Worm (Caenorhabditis elegans) whole organism, L3 larva: ENCODE data around the gene dsh-1.
A peak's percentile ranks its signal among the peaks of the same experiment; 100 is the strongest.

Source experiments
- R02D3.7 ChIP-seq: fragments of 150-350 bp; optimal IDR thresholded peaks from 2 replicates; lab custom pipeline; 2014; ENCODE audit warnings: missing biosample characterization, missing genetic modification characterization
- aly-2 ChIP-seq: fragments of 150-350 bp; optimal IDR thresholded peaks from 2 replicates; lab custom pipeline; 2014; ENCODE audit warnings: missing biosample characterization, missing genetic modification characterization
- ama-1 ChIP-seq: fragments of 150-350 bp; optimal IDR thresholded peaks from 2 replicates; lab custom pipeline; 2018
- ceh-16 ChIP-seq: sonication (generic microtip); optimal IDR thresholded peaks from 2 replicates; lab custom pipeline; 2017; ENCODE audit warnings: missing biosample characterization, missing genetic modification characterization
- ceh-28 ChIP-seq: fragments of 150-350 bp; optimal IDR thresholded peaks from 2 replicates; lab custom pipeline; 2014; ENCODE audit warnings: missing biosample characterization, missing genetic modification reagents, missing genetic modification characterization
- ceh-9 ChIP-seq: sonication (generic microtip); optimal IDR thresholded peaks from 2 replicates; lab custom pipeline; 2018; ENCODE audit warnings: missing biosample characterization, missing genetic modification characterization
- egl-5 ChIP-seq: fragments of 150-350 bp; optimal IDR thresholded peaks from 2 replicates; lab custom pipeline; 2017; ENCODE audit warnings: missing biosample characterization, missing genetic modification reagents, missing genetic modification characterization, inconsistent platforms
- elt-1 ChIP-seq: fragments of 150-350 bp; optimal IDR thresholded peaks from 2 replicates; lab custom pipeline; 2014; ENCODE audit warnings: missing biosample characterization, missing genetic modification characterization
- elt-3 ChIP-seq, 3 experiments: fragments of 150-350 bp in 1 of 3; sonication (generic microtip) in 2 of 3; optimal IDR thresholded peaks; 2 replicates in 2 of 3; 4 replicates in 1 of 3; lab custom pipeline; 2014 to 2017; ENCODE audit warnings: missing biosample characterization in 3 of 3, missing genetic modification characterization in 3 of 3
- eor-1 ChIP-seq, 2 experiments: fragments of 150-350 bp; optimal IDR thresholded peaks; 2 replicates each; lab custom pipeline; 2014 to 2018; ENCODE audit warnings: missing biosample characterization in 2 of 2, missing genetic modification characterization in 2 of 2
- fos-1 ChIP-seq: fragments of 150-350 bp; optimal IDR thresholded peaks from 2 replicates; lab custom pipeline; 2014; ENCODE audit warnings: missing biosample characterization, missing genetic modification characterization
- hmg-11 ChIP-seq: sonication (generic microtip); optimal IDR thresholded peaks from 2 replicates; lab custom pipeline; 2016; ENCODE audit warnings: missing genetic modification characterization, missing compliant biosample characterization
- jun-1 ChIP-seq: fragments of 150-350 bp; optimal IDR thresholded peaks from 2 replicates; lab custom pipeline; 2014; ENCODE audit warnings: missing biosample characterization, missing genetic modification reagents, missing genetic modification characterization
- lin-39 ChIP-seq: fragments of 150-350 bp; optimal IDR thresholded peaks from 2 replicates; lab custom pipeline; 2018; ENCODE audit warnings: missing biosample characterization, missing genetic modification reagents, missing genetic modification characterization
- lsy-12 ChIP-seq: sonication (generic microtip); optimal IDR thresholded peaks from 2 replicates; lab custom pipeline; 2016; ENCODE audit warnings: mild to moderate bottlenecking, missing genetic modification characterization, missing compliant biosample characterization
- mdl-1 ChIP-seq: fragments of 150-350 bp; optimal IDR thresholded peaks from 2 replicates; lab custom pipeline; 2014; ENCODE audit warnings: missing biosample characterization, missing genetic modification characterization
- mml-1 ChIP-seq: fragments of 150-350 bp; sonication (generic microtip); optimal IDR thresholded peaks from 3 replicates; lab custom pipeline; 2014; ENCODE audit warnings: missing biosample characterization, missing genetic modification characterization
- nfya-1 ChIP-seq: sonication (generic microtip); optimal IDR thresholded peaks from 2 replicates; lab custom pipeline; 2017; ENCODE audit warnings: missing genetic modification characterization, mild to moderate bottlenecking, missing compliant biosample characterization, antibody characterized with exemption, moderate library complexity; ENCODE audit not compliant: insufficient read depth
- nhr-11 ChIP-seq: fragments of 150-350 bp; optimal IDR thresholded peaks from 2 replicates; lab custom pipeline; 2014; ENCODE audit warnings: missing biosample characterization, missing genetic modification characterization
- nhr-12 ChIP-seq: fragments of 150-350 bp; optimal IDR thresholded peaks from 2 replicates; lab custom pipeline; 2014; ENCODE audit warnings: missing biosample characterization, missing genetic modification characterization
- nhr-23 ChIP-seq: fragments of 150-350 bp; optimal IDR thresholded peaks from 2 replicates; lab custom pipeline; 2014; ENCODE audit warnings: missing biosample characterization, missing genetic modification reagents, missing genetic modification characterization
- nhr-237 ChIP-seq: fragments of 150-350 bp; optimal IDR thresholded peaks from 2 replicates; lab custom pipeline; 2014; ENCODE audit warnings: missing biosample characterization, missing genetic modification characterization
- nhr-28 ChIP-seq: fragments of 150-350 bp; optimal IDR thresholded peaks from 2 replicates; lab custom pipeline; 2014; ENCODE audit warnings: missing biosample characterization, missing genetic modification characterization
- nhr-43 ChIP-seq: sonication (generic microtip); optimal IDR thresholded peaks from 2 replicates; lab custom pipeline; 2016; ENCODE audit warnings: mild to moderate bottlenecking, missing genetic modification characterization, missing compliant biosample characterization; ENCODE audit not compliant: poor library complexity, severe bottlenecking
- nhr-76 ChIP-seq: fragments of 150-350 bp; sonication (generic microtip); optimal IDR thresholded peaks from 5 replicates; lab custom pipeline; 2014; ENCODE audit warnings: missing biosample characterization, missing genetic modification characterization
- nhr-77 ChIP-seq: fragments of 150-350 bp; optimal IDR thresholded peaks from 2 replicates; lab custom pipeline; 2014; ENCODE audit warnings: missing biosample characterization, missing genetic modification characterization
- pha-4 ChIP-seq: fragments of 150-350 bp; optimal IDR thresholded peaks from 2 replicates; lab custom pipeline; 2014; ENCODE audit warnings: missing biosample characterization, missing genetic modification reagents, missing genetic modification characterization
- sea-2 ChIP-seq: fragments of 150-350 bp; sonication (generic microtip); optimal IDR thresholded peaks from 4 replicates; lab custom pipeline; 2014; ENCODE audit warnings: missing biosample characterization, missing genetic modification reagents, missing genetic modification characterization
- snpc-4 ChIP-seq: fragments of 150-350 bp; optimal IDR thresholded peaks from 2 replicates; lab custom pipeline; 2014; ENCODE audit warnings: missing biosample characterization, missing genetic modification characterization
- tbx-2 ChIP-seq: sonication (generic microtip); optimal IDR thresholded peaks from 2 replicates; lab custom pipeline; 2016; ENCODE audit warnings: mild to moderate bottlenecking, missing genetic modification characterization, missing compliant biosample characterization
- unc-39 ChIP-seq: sonication (generic microtip); optimal IDR thresholded peaks from 4 replicates; lab custom pipeline; 2017; ENCODE audit warnings: missing biosample characterization, missing genetic modification characterization
- unc-62 ChIP-seq: fragments of 150-350 bp; sonication (generic microtip); optimal IDR thresholded peaks from 4 replicates; lab custom pipeline; 2014; ENCODE audit warnings: missing biosample characterization, missing genetic modification reagents, missing genetic modification characterization

dsh-1 gene

ce11 chrII:5222830-5223229 is 2.4 kb downstream of the dsh-1 start:
- TF ChIP-seq nfya-1 (tag; lab: Kevin White, UChicago) (peak; percentile 36), ceh-16 (no peak), eor-1 (tag; optimal IDR thresholded peaks at IDR 0.05; lab: Kevin White, UChicago) (no peak), egl-5 (tag; lab: Kevin White, UChicago) (peak; percentile 88), fos-1 (tag; lab: Kevin White, UChicago) (no peak), elt-3 (tag; optimal IDR thresholded peaks at IDR 0.05; lab: Kevin White, UChicago) (no peak), nhr-28 (no peak)

- TF ChIP-seq R02D3.7 = no peak
- peak; percentile 91 for TF ChIP-seq egl-5 (tag; lab: Kevin White, UChicago)
- no peak for TF ChIP-seq sea-2 (GFP tag; lab: Kevin White, UChicago)
- TF ChIP-seq nhr-77 (tag; lab: Kevin White, UChicago) = no peak
- no peak for TF ChIP-seq unc-62 (GFP tag; lab: Kevin White, UChicago)
- no peak for TF ChIP-seq unc-39
- TF ChIP-seq pha-4 (tag; lab: Kevin White, UChicago) = no peak
Measured at ce11 chrII:5220648-5221047, 4.5 kb downstream of the dsh-1 start.

ce11 chrII:5218349-5218748 is 6.8 kb downstream of the dsh-1 start:
- TF ChIP-seq elt-1 (peak; percentile 6), lin-39 (tag; lab: Kevin White, UChicago) (peak; percentile 63), snpc-4 (no peak)

DNA sequence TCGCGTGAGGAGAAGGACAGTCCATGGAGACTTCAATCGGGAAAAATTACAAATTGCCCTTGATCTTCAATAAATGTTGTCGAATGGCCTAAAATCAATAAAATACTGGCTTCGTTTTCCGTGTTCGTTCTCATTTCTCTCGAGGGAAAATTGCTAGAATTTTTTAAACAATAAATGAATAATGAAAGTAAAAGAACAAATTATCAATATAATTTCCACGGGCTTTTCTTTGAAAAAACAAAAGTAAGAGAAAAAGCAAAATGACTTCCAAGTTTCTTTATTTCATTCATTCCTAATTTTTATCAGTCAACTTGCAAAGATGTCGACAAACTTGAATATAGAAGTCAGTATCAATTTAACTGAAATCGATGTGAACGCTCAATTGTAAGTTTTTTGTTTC is 12.5 kb downstream of the dsh-1 start, which contains the start of gene C34F11.1:
C34F11.1 (plus strand) TSS at position 301 of the 400 bp plus-strand sequence.
- no peak for TF ChIP-seq ama-1 (lab: Kevin White, UChicago)
- TF ChIP-seq hmg-11 (tag; lab: Kevin White, UChicago) = no peak
- TF ChIP-seq lin-39 (tag; lab: Kevin White, UChicago) = no peak
- TF ChIP-seq mml-1 (tag; lab: Kevin White, UChicago) = no peak
- no peak for TF ChIP-seq unc-62 (GFP tag; lab: Kevin White, UChicago)
- no peak for TF ChIP-seq nfya-1 (tag; lab: Kevin White, UChicago)
- no peak for TF ChIP-seq nhr-11 (tag; lab: Kevin White, UChicago)
- TF ChIP-seq nhr-76 (tag; lab: Kevin White, UChicago) = no peak
- TF ChIP-seq elt-3 (tag; optimal IDR thresholded peaks at IDR 0.05; lab: Kevin White, UChicago) = no peak
- TF ChIP-seq aly-2 = no peak
- no peak for TF ChIP-seq nhr-43 (tag; lab: Kevin White, UChicago)
- TF ChIP-seq mdl-1 (tag; lab: Kevin White, UChicago) = no peak
- no peak for TF ChIP-seq ceh-9 (tag; lab: Kevin White, UChicago)
- no peak for TF ChIP-seq pha-4 (tag; lab: Kevin White, UChicago)
- no peak for TF ChIP-seq tbx-2
- no peak for TF ChIP-seq nhr-28
- no peak for TF ChIP-seq jun-1 (tag; lab: Kevin White, UChicago)

ce11 chrII:5211970-5212369 is 13.2 kb downstream of the dsh-1 start, which contains the start of gene C34F11.2:
C34F11.2 (plus strand) TSS chrII:5212270.
- TF ChIP-seq mml-1 (tag; lab: Kevin White, UChicago) (no peak), tbx-2 (no peak), lsy-12 (tag; lab: Kevin White, UChicago) (no peak), ceh-28 (tag; lab: Kevin White, UChicago) (no peak), mdl-1 (tag; lab: Kevin White, UChicago) (no peak), nhr-237 (no peak), lin-39 (tag; lab: Kevin White, UChicago) (no peak), unc-62 (GFP tag; lab: Kevin White, UChicago) (no peak), nhr-12 (tag; lab: Kevin White, UChicago) (no peak), nhr-76 (tag; lab: Kevin White, UChicago) (no peak), R02D3.7 (no peak), sea-2 (GFP tag; lab: Kevin White, UChicago) (no peak)

DNA sequence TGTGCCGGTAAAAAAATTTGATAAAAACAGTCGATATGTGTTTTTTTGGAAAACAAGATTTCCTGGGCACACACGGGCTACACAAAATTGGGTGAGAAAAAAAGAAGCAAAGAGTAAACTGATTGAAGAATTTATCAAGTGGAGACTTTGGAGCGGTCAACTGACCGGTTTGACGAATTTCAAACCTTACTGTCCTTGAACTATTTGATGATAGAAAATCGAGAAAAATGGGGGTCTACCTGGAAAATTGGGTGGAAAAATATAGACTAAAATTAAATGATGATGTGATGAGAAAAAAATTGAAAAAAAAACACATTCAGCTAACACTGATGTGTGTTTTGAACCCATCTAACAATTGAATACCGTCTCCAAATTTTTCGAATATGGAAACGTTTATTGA is 14.4 kb downstream of the dsh-1 start, which contains the start of gene C34F11.8:
C34F11.8 (minus strand) TSS at position 135 of the 400 bp plus-strand sequence.
- TF ChIP-seq ceh-16 (no peak), nhr-23 (tag; lab: Kevin White, UChicago) (peak; percentile 29)
